Worm (Caenorhabditis elegans) whole organism, L4 larva: ENCODE data around the gene hsp-43.

Experiments used
- D1046.2 ChIP-seq: fragments of 200-800 bp; sonication (Bioruptor generic); IDR thresholded peaks from 2 replicates; pipeline ENCODE4 v1.3.6; 2022; ENCODE audit warnings: missing genetic modification characterization, missing compliant biosample characterization
- F10B5.3 ChIP-seq: sonication (generic microtip); optimal IDR thresholded peaks from 2 replicates; lab custom pipeline; 2016; ENCODE audit warnings: mild to moderate bottlenecking, missing genetic modification characterization, missing compliant biosample characterization
- T20F7.1 ChIP-seq: fragments of 200-800 bp; sonication (Bioruptor generic); optimal IDR thresholded peaks from 2 replicates; lab custom pipeline; 2018; ENCODE audit warnings: mild to moderate bottlenecking, missing genetic modification characterization, missing compliant biosample characterization
- T26A8.4 ChIP-seq: fragments of 200-800 bp; sonication (Bioruptor generic); IDR thresholded peaks from 2 replicates; pipeline ENCODE4 v1.3.6; 2022; ENCODE audit warnings: missing genetic modification characterization, missing compliant biosample characterization
- Y48G9A.11 ChIP-seq: fragments of 200-800 bp; sonication (Bioruptor generic); IDR thresholded peaks from 2 replicates; pipeline ENCODE4 v1.3.6; 2022; ENCODE audit warnings: missing genetic modification reagents, missing genetic modification characterization, missing compliant biosample characterization
- Y5F2A.4 ChIP-seq: fragments of 200-800 bp; sonication (Bioruptor generic); optimal IDR thresholded peaks from 2 replicates; lab custom pipeline; 2018; ENCODE audit warnings: mild to moderate bottlenecking, missing genetic modification characterization, missing compliant biosample characterization
- ZK546.5 ChIP-seq, 2 experiments: sonication (generic microtip); optimal IDR thresholded peaks; 2 replicates each; lab custom pipeline; 2017; ENCODE audit warnings: missing biosample characterization in 2 of 2, missing genetic modification characterization in 2 of 2
- aha-1 ChIP-seq: fragments of 150-350 bp; peaks from one replicate; lab custom pipeline; 2014; ENCODE audit warnings: missing biosample characterization, missing genetic modification characterization
- aly-2 ChIP-seq: sonication (generic microtip); optimal IDR thresholded peaks from 2 replicates; lab custom pipeline; 2018; ENCODE audit warnings: missing biosample characterization, missing genetic modification characterization
- arid-1 ChIP-seq: fragments of 200-800 bp; sonication (Bioruptor generic); conservative IDR thresholded peaks from 2 replicates; pipeline ENCODE4 v1.3.6; 2022; ENCODE audit warnings: missing genetic modification reagents, missing genetic modification characterization, missing compliant biosample characterization
- ceh-20 ChIP-seq: fragments of 200-800 bp; sonication (Bioruptor generic); IDR thresholded peaks from 2 replicates; pipeline ENCODE4 v1.3.6; 2022; ENCODE audit warnings: missing genetic modification reagents, missing genetic modification characterization, missing compliant biosample characterization
- ceh-32 ChIP-seq: sonication (generic microtip); optimal IDR thresholded peaks from 2 replicates; lab custom pipeline; 2016; ENCODE audit warnings: mild to moderate bottlenecking, missing genetic modification characterization, missing compliant biosample characterization; ENCODE audit not compliant: poor library complexity
- ces-1 ChIP-seq: fragments of 150-350 bp; sonication (generic microtip); optimal IDR thresholded peaks from 4 replicates; lab custom pipeline; 2014; ENCODE audit warnings: missing biosample characterization, missing genetic modification reagents, missing genetic modification characterization
- daf-12 ChIP-seq: fragments of 150-350 bp; optimal IDR thresholded peaks from 2 replicates; lab custom pipeline; 2014; ENCODE audit warnings: missing biosample characterization, missing genetic modification reagents, missing genetic modification characterization
- daf-16 ChIP-seq, 3 experiments: sonication (generic microtip); optimal IDR thresholded peaks; 2 replicates each; lab custom pipeline; 2016 to 2017; ENCODE audit warnings: missing genetic modification characterization in 3 of 3, missing genetic modification reagents in 3 of 3, mild to moderate bottlenecking in 2 of 3, missing compliant biosample characterization in 2 of 3, missing biosample characterization in 1 of 3, moderate library complexity in 1 of 3
- dmd-6 ChIP-seq: fragments of 200-800 bp; sonication (Bioruptor generic); IDR thresholded peaks from 2 replicates; pipeline ENCODE4 v1.3.6; 2022; ENCODE audit warnings: missing genetic modification reagents, missing genetic modification characterization, missing compliant biosample characterization
- dmd-8 ChIP-seq: fragments of 200-800 bp; sonication (Bioruptor generic); IDR thresholded peaks from 2 replicates; pipeline ENCODE4 v1.3.6; 2022; ENCODE audit warnings: missing genetic modification characterization, missing compliant biosample characterization
- duxl-1 ChIP-seq: sonication (generic microtip); optimal IDR thresholded peaks from 2 replicates; lab custom pipeline; 2016; ENCODE audit warnings: mild to moderate bottlenecking, missing genetic modification characterization, moderate library complexity, missing compliant biosample characterization; ENCODE audit not compliant: poor library complexity
- dve-1 ChIP-seq: sonication (generic microtip); optimal IDR thresholded peaks from 2 replicates; lab custom pipeline; 2017; ENCODE audit warnings: antibody characterized with exemption, mild to moderate bottlenecking, missing genetic modification characterization, missing compliant biosample characterization; ENCODE audit not compliant: insufficient read depth
- egl-43 ChIP-seq: fragments of 200-800 bp; sonication (Bioruptor generic); IDR thresholded peaks from 2 replicates; pipeline ENCODE4 v1.3.6; 2022; ENCODE audit warnings: missing genetic modification reagents, missing genetic modification characterization, missing compliant biosample characterization
- fkh-10 ChIP-seq: fragments of 150-350 bp; optimal IDR thresholded peaks from 2 replicates; lab custom pipeline; 2014; ENCODE audit warnings: missing biosample characterization, missing genetic modification reagents, missing genetic modification characterization
- fos-1 ChIP-seq: fragments of 150-350 bp; optimal IDR thresholded peaks from 2 replicates; lab custom pipeline; 2014; ENCODE audit warnings: missing biosample characterization, missing genetic modification characterization
- hif-1 ChIP-seq, 2 experiments: sonication (generic microtip); optimal IDR thresholded peaks; 2 replicates each; lab custom pipeline; 2016 to 2017; ENCODE audit warnings: missing compliant biosample characterization in 2 of 2, missing genetic modification characterization in 2 of 2, missing genetic modification reagents in 2 of 2, missing genotype in 2 of 2, mild to moderate bottlenecking in 1 of 2
- hlh-30 ChIP-seq: sonication (generic microtip); optimal IDR thresholded peaks from 2 replicates; lab custom pipeline; 2017; ENCODE audit warnings: antibody characterized with exemption, mild to moderate bottlenecking, missing genetic modification characterization, missing compliant biosample characterization; ENCODE audit not compliant: insufficient read depth
- jun-1 ChIP-seq: fragments of 150-350 bp; optimal IDR thresholded peaks from 2 replicates; lab custom pipeline; 2014; ENCODE audit warnings: missing biosample characterization, missing genetic modification reagents, missing genetic modification characterization
- lim-7 ChIP-seq: fragments of 200-800 bp; sonication (Bioruptor generic); IDR thresholded peaks from 2 replicates; pipeline ENCODE4 v1.3.6; 2022; ENCODE audit warnings: missing genetic modification characterization, missing compliant biosample characterization
- lin-13 ChIP-seq: fragments of 150-350 bp; optimal IDR thresholded peaks from 2 replicates; lab custom pipeline; 2014; ENCODE audit warnings: missing biosample characterization, missing genetic modification reagents, missing genetic modification characterization
- lsy-2 ChIP-seq, 2 experiments: fragments of 150-350 bp in 1 of 2; sonication (generic microtip) in 1 of 2; optimal IDR thresholded peaks; 2 replicates each; lab custom pipeline; 2014 to 2017; ENCODE audit warnings: missing biosample characterization in 2 of 2, missing genetic modification characterization in 2 of 2
- madf-5 ChIP-seq, 2 experiments: fragments of 200-800 bp; sonication (Bioruptor generic); IDR thresholded peaks; 2 replicates each; pipeline ENCODE4 v1.3.6; 2022; ENCODE audit warnings: missing compliant biosample characterization in 2 of 2, missing genetic modification characterization in 2 of 2
- mdl-1 ChIP-seq, 2 experiments: fragments of 150-350 bp in 1 of 2; sonication (generic microtip) in 1 of 2; optimal IDR thresholded peaks; 2 replicates each; lab custom pipeline; 2014 to 2017; ENCODE audit warnings: missing biosample characterization in 2 of 2, missing genetic modification characterization in 2 of 2
- mep-1 ChIP-seq: fragments of 150-350 bp; sonication (generic microtip); optimal IDR thresholded peaks from 3 replicates; lab custom pipeline; 2014; ENCODE audit warnings: missing biosample characterization, missing genetic modification characterization
- mxl-2 ChIP-seq: fragments of 200-800 bp; sonication (Bioruptor generic); conservative IDR thresholded peaks from 2 replicates; pipeline ENCODE4 v1.3.6; 2022; ENCODE audit warnings: missing genetic modification reagents, missing genetic modification characterization, missing compliant biosample characterization
- nhr-102 ChIP-seq: sonication (generic microtip); optimal IDR thresholded peaks from 2 replicates; lab custom pipeline; 2016; ENCODE audit warnings: mild to moderate bottlenecking, missing genetic modification characterization, moderate library complexity, missing compliant biosample characterization
- nhr-11 ChIP-seq: fragments of 150-350 bp; optimal IDR thresholded peaks from 2 replicates; lab custom pipeline; 2014; ENCODE audit warnings: missing biosample characterization, missing genetic modification characterization
- nhr-237 ChIP-seq: sonication (generic microtip); optimal IDR thresholded peaks from 2 replicates; lab custom pipeline; 2017; ENCODE audit warnings: missing biosample characterization, missing genetic modification characterization
- nhr-42 ChIP-seq: fragments of 200-800 bp; sonication (Bioruptor generic); IDR thresholded peaks from 2 replicates; pipeline ENCODE4 v1.3.6; 2022; ENCODE audit warnings: missing genetic modification characterization, missing compliant biosample characterization
- nhr-48 ChIP-seq: sonication (generic microtip); optimal IDR thresholded peaks from 2 replicates; lab custom pipeline; 2016; ENCODE audit warnings: mild to moderate bottlenecking, missing genetic modification characterization, missing compliant biosample characterization
- nhr-77 ChIP-seq: fragments of 150-350 bp; optimal IDR thresholded peaks from 2 replicates; lab custom pipeline; 2014; ENCODE audit warnings: missing biosample characterization, missing genetic modification characterization
- pha-4 ChIP-seq, 2 experiments: fragments of 150-350 bp in 1 of 2; fragments of 200-800 bp in 1 of 2; sonication (Bioruptor generic) in 1 of 2; IDR thresholded peaks in 1 of 2; optimal IDR thresholded peaks in 1 of 2; 2 replicates each; pipeline versions ENCODE4 v1.3.6 to Lab custom; 2014 to 2022; ENCODE audit warnings: missing genetic modification characterization in 2 of 2, missing genetic modification reagents in 2 of 2, missing biosample characterization in 1 of 2, missing compliant biosample characterization in 1 of 2
- set-16 ChIP-seq: fragments of 200-800 bp; sonication (Bioruptor generic); IDR thresholded peaks from 2 replicates; pipeline ENCODE4 v1.3.6; 2022; ENCODE audit warnings: missing genetic modification reagents, missing genetic modification characterization, missing compliant biosample characterization
- spr-3 ChIP-seq: fragments of 200-800 bp; sonication (Bioruptor generic); optimal IDR thresholded peaks from 2 replicates; lab custom pipeline; 2018; ENCODE audit warnings: mild to moderate bottlenecking, missing genetic modification characterization, missing compliant biosample characterization
- tra-1 ChIP-seq: fragments of 200-800 bp; sonication (Bioruptor generic); IDR thresholded peaks from 2 replicates; pipeline ENCODE4 v1.3.6; 2022; ENCODE audit warnings: missing genetic modification reagents, missing genetic modification characterization, missing compliant biosample characterization
- unc-39 ChIP-seq: sonication (generic microtip); optimal IDR thresholded peaks from 2 replicates; lab custom pipeline; 2017; ENCODE audit warnings: missing biosample characterization, missing genetic modification characterization
- zfp-2 ChIP-seq: sonication (generic microtip); optimal IDR thresholded peaks from 2 replicates; lab custom pipeline; 2016; ENCODE audit warnings: mild to moderate bottlenecking, missing genetic modification characterization, missing compliant biosample characterization
- zfp-3 ChIP-seq: fragments of 200-800 bp; sonication (Bioruptor generic); conservative IDR thresholded peaks from 2 replicates; pipeline ENCODE4 v1.3.6; 2022; ENCODE audit warnings: missing genetic modification reagents, missing genetic modification characterization, missing compliant biosample characterization
- zip-2 ChIP-seq: fragments of 150-350 bp; optimal IDR thresholded peaks from 2 replicates; lab custom pipeline; 2014; ENCODE audit warnings: missing biosample characterization, missing genetic modification characterization

Gene hsp-43

DNA sequence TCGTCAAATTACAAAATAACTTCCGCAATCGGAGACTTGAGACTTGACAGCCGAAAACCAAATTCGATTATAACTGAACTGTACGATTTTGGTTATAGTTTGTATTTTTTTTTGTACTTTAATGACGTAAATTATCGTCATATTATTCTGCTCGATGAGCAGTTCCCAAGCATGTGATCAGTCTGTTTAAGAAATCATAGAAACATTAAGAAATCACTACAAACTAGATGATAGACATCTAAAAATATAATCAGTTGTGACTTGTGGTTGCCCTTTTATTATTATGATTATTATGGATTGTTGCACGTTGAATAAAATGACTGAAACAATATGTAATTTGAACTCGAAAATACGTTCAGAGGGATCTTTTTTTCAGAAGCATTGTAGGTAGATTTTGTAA, 38.9 kb upstream of the hsp-43 start (continued):
- no peak for TF ChIP-seq ZK546.5 (tag; optimal IDR thresholded peaks at IDR 0.05; lab: Kevin White, UChicago)
- TF ChIP-seq lin-13, result no peak
- TF ChIP-seq fkh-10 (GFP tag; lab: Kevin White, UChicago), result no peak
- peak; percentile 68 for TF ChIP-seq dmd-6 (GFP tag; lab: Robert Waterston, UW)
- peak; percentile 30 for TF ChIP-seq nhr-102 (tag; lab: Kevin White, UChicago)
- TF ChIP-seq aly-2 (tag; lab: Kevin White, UChicago), result no peak
- TF ChIP-seq unc-39 (tag; lab: Kevin White, UChicago), result no peak
- no peak for TF ChIP-seq madf-5 (GFP tag; IDR thresholded peaks at IDR 0.05; lab: Robert Waterston, UW)
- no peak for TF ChIP-seq nhr-42 (GFP tag; lab: Robert Waterston, UW)
- no peak for TF ChIP-seq zip-2 (tag; lab: Kevin White, UChicago)
- TF ChIP-seq mep-1 (tag; lab: Kevin White, UChicago), result peak; percentile 52
- TF ChIP-seq Y48G9A.11 (GFP tag; lab: Robert Waterston, UW), result no peak
- TF ChIP-seq fos-1 (tag; lab: Kevin White, UChicago), result no peak
- TF ChIP-seq nhr-77, result peak; percentile 62
- peak; percentile 53 for TF ChIP-seq hlh-30 (tag; lab: Kevin White, UChicago)
- TF ChIP-seq, all 104 proteins: peak for 14

DNA sequence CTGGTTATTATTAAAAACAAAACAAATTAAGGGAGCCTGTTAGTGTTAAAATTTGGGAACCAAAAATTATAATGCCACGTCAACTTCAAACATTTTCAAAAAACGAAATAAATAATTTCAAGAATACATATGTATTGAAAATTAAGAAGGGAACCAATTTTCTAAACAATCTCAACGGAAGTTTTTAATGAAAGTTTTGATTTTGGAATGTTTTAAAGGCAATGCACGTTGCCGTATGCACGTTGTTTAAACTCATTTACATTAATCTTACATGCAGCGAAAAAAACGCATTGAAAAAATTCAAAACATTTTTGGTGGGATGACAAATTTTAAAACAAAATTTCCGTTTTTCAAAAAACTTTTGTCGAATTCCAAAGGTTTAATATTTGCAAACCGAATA, 38.4 kb upstream of the hsp-43 start:
- TF ChIP-seq pha-4 (GFP tag; IDR thresholded peaks at IDR 0.05; lab: Robert Waterston, UW), result peak; percentile 63; the same call in 1 of the 2 replicates
- TF ChIP-seq pha-4 (tag; optimal IDR thresholded peaks at IDR 0.05; lab: Kevin White, UChicago), result no peak
- peak; percentile 63 for TF ChIP-seq dve-1
- TF ChIP-seq nhr-102 (tag; lab: Kevin White, UChicago), result no peak
- no peak for TF ChIP-seq daf-16 (GFP tag; optimal IDR thresholded peaks at IDR 0.05; lab: Kevin White, UChicago)
- TF ChIP-seq daf-16 (tag; optimal IDR thresholded peaks at IDR 0.05; lab: Kevin White, UChicago), result peak; percentile 29
- no peak for TF ChIP-seq zfp-2 (tag; lab: Kevin White, UChicago)
- no peak for TF ChIP-seq jun-1
- TF ChIP-seq zfp-3 (GFP tag; lab: Robert Waterston, UW), result peak; percentile 69; the same call in 1 of the 2 replicates
- peak; percentile 8; the same call in 1 of the 2 replicates for TF ChIP-seq T26A8.4
- TF ChIP-seq, all 104 proteins: peak for 5

DNA sequence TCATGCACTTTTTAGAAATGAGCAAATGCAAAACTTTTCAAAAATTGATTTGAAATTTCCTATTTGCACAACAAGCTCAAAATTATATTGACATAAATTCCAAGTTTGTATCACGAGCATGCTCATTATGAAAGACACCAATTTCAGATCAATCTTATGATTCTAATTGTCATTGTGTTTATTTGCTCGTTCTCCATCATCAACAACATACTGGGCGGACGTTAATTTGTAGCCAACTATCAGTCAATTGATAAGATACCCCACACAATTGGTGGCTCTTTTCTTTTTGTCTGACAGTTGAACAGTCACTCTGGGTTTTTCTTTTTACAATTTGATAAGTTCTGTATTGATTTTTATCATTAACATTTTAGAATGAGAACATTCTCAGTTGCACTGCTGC, 36.4 kb upstream of the hsp-43 start, which contains the start of gene lro-1:
lro-1 (plus strand) TSS at position 372 of the 400 bp plus-strand sequence.
- TF ChIP-seq set-16 (GFP tag; lab: Robert Waterston, UW) (no peak), D1046.2 (no peak), dmd-8 (no peak), dmd-6 (GFP tag; lab: Robert Waterston, UW) (peak; percentile 90), mxl-2 (GFP tag; lab: Robert Waterston, UW) (no peak), lin-13 (no peak), ces-1 (GFP tag; lab: Kevin White, UChicago) (no peak), nhr-237 (tag; lab: Kevin White, UChicago) (no peak), ceh-20 (GFP tag; lab: Robert Waterston, UW) (no peak), daf-12 (tag; lab: Kevin White, UChicago) (no peak), tra-1 (0 out of 2 replicates have a peak, but pooled peaks have one; percentile 49), nhr-48 (peak; percentile 54), dve-1 (peak; percentile 94), hif-1 (tag; optimal IDR thresholded peaks at IDR 0.05; lab: Kevin White, UChicago) (peak in 1 of 2 experiments; percentile 49), lim-7 (no peak), egl-43 (no peak), duxl-1 (tag; lab: Kevin White, UChicago) (no peak), nhr-77 (peak; percentile 70), nhr-11 (tag; lab: Kevin White, UChicago) (no peak), aha-1 (tag; lab: Kevin White, UChicago) (peak; percentile 10), lsy-2 (tag; optimal IDR thresholded peaks at IDR 0.05; lab: Kevin White, UChicago) (peak in 1 of 2 experiments; percentile 17), fkh-10 (GFP tag; lab: Kevin White, UChicago) (no peak), spr-3 (no peak), zfp-3 (GFP tag; lab: Robert Waterston, UW) (no peak), fos-1 (tag; lab: Kevin White, UChicago) (no peak), mdl-1 (tag; optimal IDR thresholded peaks at IDR 0.05; lab: Kevin White, UChicago) (no peak), T20F7.1 (peak; percentile 56), arid-1 (GFP tag; lab: Robert Waterston, UW) (no peak), F10B5.3 (tag; lab: Kevin White, UChicago) (no peak), Y5F2A.4 (GFP tag; lab: Kevin White, UChicago) (no peak), ceh-32 (no peak)
